Worm (Caenorhabditis elegans): ENCODE measurements around the gene srh-95.

The srh-95 gene

ce11 chrV:16210257-16211002 lies 36.2 kb upstream of the srh-95 start, which contains the start of gene F11A5.16:
F11A5.16 (plus strand) TSS chrV:16210952.
- TF ChIP-seq pag-3 (tag; optimal IDR thresholded peaks at IDR 0.05; ENCODE audit: borderline replicate concordance) = no peak
- TF ChIP-seq hlh-13 (GFP tag; optimal IDR thresholded peaks at IDR 0.05) = no peak
- no peak for TF ChIP-seq hlh-6 (tag; optimal IDR thresholded peaks at IDR 0.05)
- no peak for TF ChIP-seq ceh-9 (tag; optimal IDR thresholded peaks at IDR 0.05)

DNA sequence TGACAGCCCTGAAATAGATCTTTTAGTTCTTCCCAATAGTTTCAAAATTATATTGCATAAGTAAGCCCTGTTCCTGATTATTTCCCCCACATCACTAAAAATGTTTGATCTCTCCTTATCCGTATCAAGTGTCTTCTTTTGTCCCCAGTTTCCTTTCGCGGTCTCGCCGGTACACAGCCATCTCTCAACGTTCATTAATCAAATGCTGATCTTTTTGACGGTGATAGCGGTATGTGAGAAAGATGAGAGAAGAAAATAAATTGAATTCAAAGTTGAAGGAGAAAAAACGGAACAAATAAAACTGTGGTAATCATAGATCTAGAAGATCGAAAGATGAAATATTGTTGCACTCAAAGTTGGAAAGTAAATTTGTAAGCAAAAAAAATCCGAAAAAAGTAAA lies 35.0 kb upstream of the srh-95 start:
- TF ChIP-seq pat-9 (tag; optimal IDR thresholded peaks at IDR 0.05) = no peak
- TF ChIP-seq zip-5 (tag; optimal IDR thresholded peaks at IDR 0.05) = no peak
- TF ChIP-seq ttx-3 (tag; optimal IDR thresholded peaks at IDR 0.05) = no peak
- TF ChIP-seq pqm-1 (tag; optimal IDR thresholded peaks at IDR 0.05) = no peak
- TF ChIP-seq unc-42 (tag; optimal IDR thresholded peaks at IDR 0.05) = no peak
- no peak for TF ChIP-seq eyg-1 (tag; optimal IDR thresholded peaks at IDR 0.05)
- no peak for TF ChIP-seq C08G9.2 (tag; optimal IDR thresholded peaks at IDR 0.05)
- TF ChIP-seq nhr-232 (tag; optimal IDR thresholded peaks at IDR 0.05) = no peak
- TF ChIP-seq Y22D7AL.16 (tag; optimal IDR thresholded peaks at IDR 0.05) = no peak
- no peak for TF ChIP-seq pha-2 (tag; optimal IDR thresholded peaks at IDR 0.05)
- no peak for TF ChIP-seq T23F11.4 (GFP tag; optimal IDR thresholded peaks at IDR 0.05)
- TF ChIP-seq ceh-34 (tag; optimal IDR thresholded peaks at IDR 0.05) = no peak
- no peak for TF ChIP-seq ceh-48 (tag; optimal IDR thresholded peaks at IDR 0.05)

ce11 chrV:16213323-16213722 lies 33.4 kb upstream of the srh-95 start:
- TF ChIP-seq zip-5 (tag; optimal IDR thresholded peaks at IDR 0.05) = no peak
- TF ChIP-seq ahr-1 (tag; optimal IDR thresholded peaks at IDR 0.05) = no peak
- TF ChIP-seq pha-2 (tag; optimal IDR thresholded peaks at IDR 0.05) = no peak
- no peak for TF ChIP-seq pax-1 (tag; optimal IDR thresholded peaks at IDR 0.05)
- no peak for TF ChIP-seq odd-2 (tag; optimal IDR thresholded peaks at IDR 0.05)
- no peak for TF ChIP-seq madf-2 (tag; optimal IDR thresholded peaks at IDR 0.05)
- no peak for TF ChIP-seq tbx-2 (tag; optimal IDR thresholded peaks at IDR 0.05)
- no peak for TF ChIP-seq unc-55 (GFP tag; optimal IDR thresholded peaks at IDR 0.05)
- no peak for TF ChIP-seq nhr-232 (tag; optimal IDR thresholded peaks at IDR 0.05)
- no peak for TF ChIP-seq ref-2 (tag; optimal IDR thresholded peaks at IDR 0.05)
- TF ChIP-seq T23F11.4 (GFP tag; optimal IDR thresholded peaks at IDR 0.05) = no peak
- no peak for TF ChIP-seq K09A11.1 (tag; optimal IDR thresholded peaks at IDR 0.05; ENCODE audit: insufficient read depth)
- no peak for TF ChIP-seq sox-2 (GFP tag; IDR thresholded peaks at IDR 0.05)
- no peak for TF ChIP-seq ceh-22 (tag; optimal IDR thresholded peaks at IDR 0.05)
- TF ChIP-seq unc-42 (tag; optimal IDR thresholded peaks at IDR 0.05) = no peak
- no peak for TF ChIP-seq syd-9 (tag; optimal IDR thresholded peaks at IDR 0.05)
- TF ChIP-seq ama-1 (optimal IDR thresholded peaks at IDR 0.05) = no peak
- TF ChIP-seq tbx-7 (tag; optimal IDR thresholded peaks at IDR 0.05) = no peak

- TF ChIP-seq Y22D7AL.16 (tag; optimal IDR thresholded peaks at IDR 0.05) = no peak
- no peak for TF ChIP-seq unc-86 (tag; optimal IDR thresholded peaks at IDR 0.05)
- TF ChIP-seq lin-11 (tag; optimal IDR thresholded peaks at IDR 0.05) = no peak
- TF ChIP-seq madf-2 (tag; optimal IDR thresholded peaks at IDR 0.05) = no peak
- TF ChIP-seq C38D4.7 (GFP tag; optimal IDR thresholded peaks at IDR 0.05) = no peak
- no peak for TF ChIP-seq pax-1 (tag; optimal IDR thresholded peaks at IDR 0.05)
- no peak for TF ChIP-seq nhr-232 (tag; optimal IDR thresholded peaks at IDR 0.05)
- no peak for TF ChIP-seq ahr-1 (tag; optimal IDR thresholded peaks at IDR 0.05)
- no peak for TF ChIP-seq dmd-4 (tag; optimal IDR thresholded peaks at IDR 0.05; ENCODE audit: borderline replicate concordance)
- no peak for TF ChIP-seq pha-2 (tag; optimal IDR thresholded peaks at IDR 0.05)
- TF ChIP-seq npax-4 (tag; optimal IDR thresholded peaks at IDR 0.05) = no peak
- TF ChIP-seq nhr-11 (tag; optimal IDR thresholded peaks at IDR 0.05) = no peak
- TF ChIP-seq pqm-1 (tag; optimal IDR thresholded peaks at IDR 0.05) = no peak
- no peak for TF ChIP-seq C08G9.2 (tag; optimal IDR thresholded peaks at IDR 0.05)
These were observed 32.2 kb upstream of the srh-95 start, which contains the start of gene F11A5.9 for ce11 chrV:16214505-16214904. F11A5.9 (plus strand) TSS chrV:16214890.

Data from whole organism, late embryonic.